Fruit fly (Drosophila melanogaster): ENCODE results near the gene Hex-A.

Gene Hex-A

DNA sequence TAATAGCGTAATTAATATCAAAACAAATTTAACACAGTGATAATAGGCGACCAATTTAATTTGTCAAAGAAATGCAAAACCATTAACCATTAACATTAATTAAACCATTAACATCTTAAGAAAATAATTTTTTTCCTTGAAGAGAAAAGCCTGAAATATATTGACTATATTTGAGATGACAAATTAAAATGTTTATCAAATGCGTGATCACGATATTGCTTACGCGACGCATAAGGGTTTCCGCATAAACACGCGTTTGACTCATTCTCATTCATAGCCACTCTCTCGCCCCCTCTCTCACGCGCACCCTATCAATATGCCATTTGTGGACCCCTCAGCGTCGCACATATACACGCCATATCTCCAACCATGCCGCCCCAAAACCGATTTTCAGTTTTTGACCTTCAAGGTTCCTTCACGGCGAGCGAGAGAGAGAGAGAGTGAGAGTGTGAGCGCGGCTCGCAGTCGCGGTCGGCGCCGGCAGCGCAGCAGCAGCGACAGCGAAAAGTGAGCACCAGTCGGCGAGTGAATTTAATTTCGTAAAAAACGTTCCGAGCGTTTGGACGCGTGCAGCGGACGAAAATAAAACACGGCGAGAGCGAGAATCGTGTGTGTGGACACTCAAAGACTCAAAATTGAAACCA, at the start of gene Hex-A (continued):
- TF ChIP-seq NfI (GFP tag; optimal IDR thresholded peaks at IDR 0.05), result peak; percentile 97
- TF ChIP-seq hb (GFP tag; IDR thresholded peaks at IDR 0.05; ENCODE audit: partially characterized antibody), result no peak
- TF ChIP-seq wdn (GFP tag; IDR thresholded peaks at IDR 0.05), result peak; percentile 89
- TF ChIP-seq cas (GFP tag; IDR thresholded peaks at IDR 0.05), result peak; percentile 73; the same call in 1 of the 2 replicates
- peak; percentile 87 for TF ChIP-seq Atf3 (GFP tag; optimal IDR thresholded peaks at IDR 0.05)
- peak; percentile 99 for TF ChIP-seq CG12391 (tag; optimal IDR thresholded peaks at IDR 0.05)
- TF ChIP-seq Optix (GFP tag; IDR thresholded peaks at IDR 0.05), result peak; percentile 77
- peak; percentile 98 for TF ChIP-seq grau (tag; optimal IDR thresholded peaks at IDR 0.05)
- TF ChIP-seq CG11560 (tag; IDR thresholded peaks at IDR 0.05), result peak; percentile 56; the same call in 2 of the 3 replicates
- TF ChIP-seq BtbVII (GFP tag; optimal IDR thresholded peaks at IDR 0.05), result peak; percentile 98
- TF ChIP-seq tgo (GFP tag; IDR thresholded peaks at IDR 0.05), result peak; percentile 91
- peak; percentile 92 for TF ChIP-seq Taf1 (GFP tag; IDR thresholded peaks at IDR 0.05)
- peak; percentile 27 for TF ChIP-seq yki (optimal IDR thresholded peaks at IDR 0.05)
- peak; percentile 85 for TF ChIP-seq ara (GFP tag; IDR thresholded peaks at IDR 0.05)
- TF ChIP-seq CG12942 (GFP tag; optimal IDR thresholded peaks at IDR 0.05), result peak; percentile 87
- peak; percentile 99 for TF ChIP-seq CG2678 (tag; optimal IDR thresholded peaks at IDR 0.05)
- TF ChIP-seq CG11456 (GFP tag; IDR thresholded peaks at IDR 0.05), result peak; percentile 89
- no peak for TF ChIP-seq inv (GFP tag; IDR thresholded peaks at IDR 0.05; ENCODE audit: partially characterized antibody)
- peak; percentile 82 for TF ChIP-seq ttk (GFP tag; IDR thresholded peaks at IDR 0.05)
- TF ChIP-seq HHEX (GFP tag; optimal IDR thresholded peaks at IDR 0.05), result peak; percentile 96
- TF ChIP-seq CG7963 (GFP tag; IDR thresholded peaks at IDR 0.05; ENCODE audit: partially characterized antibody), result no peak
- TF ChIP-seq Stat92E (GFP tag; optimal IDR thresholded peaks at IDR 0.05), result peak in 1 of 3 experiments; percentile 88
- TF ChIP-seq ind (GFP tag; optimal IDR thresholded peaks at IDR 0.05), result peak; percentile 84
- peak; percentile 97 for TF ChIP-seq nau (GFP tag; optimal IDR thresholded peaks at IDR 0.05)
- no peak for TF ChIP-seq pan (optimal IDR thresholded peaks at IDR 0.05)
- peak in 1 of 2 experiments; percentile 92 for TF ChIP-seq pan (GFP tag; optimal IDR thresholded peaks at IDR 0.05 in 1 of 2, IDR thresholded peaks at IDR 0.05 in 1 of 2)
- peak; percentile 86 for TF ChIP-seq MTF-1 (GFP tag; optimal IDR thresholded peaks at IDR 0.05; ENCODE audit: borderline replicate concordance)
- peak in 1 of 2 experiments; percentile 94 for TF ChIP-seq Hr78 (GFP tag; optimal IDR thresholded peaks at IDR 0.05)
- TF ChIP-seq zen (tag; optimal IDR thresholded peaks at IDR 0.05), result peak; percentile 90
- TF ChIP-seq CG7839 (tag; optimal IDR thresholded peaks at IDR 0.05), result peak; percentile 98
- TF ChIP-seq CG10654 (GFP tag; optimal IDR thresholded peaks at IDR 0.05), result peak; percentile 84
- peak; percentile 97 for TF ChIP-seq CG2120 (GFP tag; optimal IDR thresholded peaks at IDR 0.05)
- peak; percentile 27 for TF ChIP-seq BEAF-32 (GFP tag; optimal IDR thresholded peaks at IDR 0.05)
- peak; percentile 99 for TF ChIP-seq PHDP (tag; optimal IDR thresholded peaks at IDR 0.05)
- peak; percentile 86 for TF ChIP-seq CG11398 (GFP tag; optimal IDR thresholded peaks at IDR 0.05)
- no peak for TF ChIP-seq vnd (GFP tag; IDR thresholded peaks at IDR 0.05; ENCODE audit: partially characterized antibody)
- peak; percentile 89 for TF ChIP-seq pb (GFP tag; optimal IDR thresholded peaks at IDR 0.05)
- peak; percentile 90 for TF ChIP-seq zfh1 (GFP tag; IDR thresholded peaks at IDR 0.05)
- peak; percentile 89 for TF ChIP-seq her (GFP tag; optimal IDR thresholded peaks at IDR 0.05)
- peak; percentile 73 for TF ChIP-seq CG10565 (GFP tag; optimal IDR thresholded peaks at IDR 0.05)
- TF ChIP-seq CG3281 (GFP tag; optimal IDR thresholded peaks at IDR 0.05), result peak; percentile 98
- TF ChIP-seq wor (GFP tag; IDR thresholded peaks at IDR 0.05), result peak; percentile 85
- TF ChIP-seq knrl (GFP tag; IDR thresholded peaks at IDR 0.05; ENCODE audit: partially characterized antibody), result no peak
- peak; percentile 90 for TF ChIP-seq CG6254 (GFP tag; optimal IDR thresholded peaks at IDR 0.05)
- TF ChIP-seq org-1 (GFP tag; optimal IDR thresholded peaks at IDR 0.05), result peak; percentile 96
- TF ChIP-seq Ets65A (GFP tag), result peak; percentile 98
- TF ChIP-seq CG12104 (GFP tag; optimal IDR thresholded peaks at IDR 0.05), result peak; percentile 96
- TF ChIP-seq E2f2 (GFP tag; IDR thresholded peaks at IDR 0.05), result peak; percentile 77
- peak; percentile 59 for TF ChIP-seq ro (GFP tag; IDR thresholded peaks at IDR 0.05)

Measured in whole organism, embryonic.